Fruit fly (Drosophila melanogaster) whole organism, wandering third instar larva: ENCODE data around the gene CG4238.

Source experiments
- Abd-B ChIP-seq: fragments of >200 bp; optimal IDR thresholded peaks from 2 replicates; lab custom pipeline; 2017; ENCODE audit warnings: missing biosample characterization, missing genetic modification characterization
- CG32264 ChIP-seq: fragments of 200-800 bp; sonication (Bioruptor generic); optimal IDR thresholded peaks from 2 replicates; lab custom pipeline; 2016; ENCODE audit warnings: missing biosample characterization, missing genetic modification characterization
- CG9705 ChIP-seq: fragments of 200-800 bp; sonication (Bioruptor generic); optimal IDR thresholded peaks from 2 replicates; lab custom pipeline; 2018; ENCODE audit warnings: missing biosample characterization, mild to moderate bottlenecking, missing genetic modification characterization
- CrebA ChIP-seq: fragments of 200-800 bp; sonication (Bioruptor generic); optimal IDR thresholded peaks from 2 replicates; lab custom pipeline; 2016; ENCODE audit warnings: missing biosample characterization, mild to moderate bottlenecking, missing genetic modification characterization, borderline replicate concordance
- Dfd ChIP-seq: fragments of >200 bp; optimal IDR thresholded peaks from 2 replicates; lab custom pipeline; 2017; ENCODE audit warnings: missing biosample characterization, missing genetic modification characterization
- Dif ChIP-seq: fragments of 200-275, 200-300 bp; sonication (Bioruptor generic); optimal IDR thresholded peaks from 2 replicates; lab custom pipeline; 2018; ENCODE audit warnings: missing biosample characterization, missing genetic modification characterization; ENCODE audit not compliant: partially characterized antibody
- GATAd ChIP-seq: sonication (Bioruptor generic); optimal IDR thresholded peaks from 2 replicates; lab custom pipeline; 2016; ENCODE audit warnings: missing biosample characterization, missing genetic modification characterization
- HLH106 ChIP-seq: fragments of 200-800 bp; optimal IDR thresholded peaks from 3 replicates; lab custom pipeline; 2019; ENCODE audit warnings: missing biosample characterization, mild to moderate bottlenecking, missing genetic modification characterization, moderate library complexity
- Hnf4 ChIP-seq: fragments of 200-800 bp; sonication (Bioruptor generic); optimal IDR thresholded peaks from 2 replicates; lab custom pipeline; 2016; ENCODE audit warnings: missing biosample characterization, mild to moderate bottlenecking, missing genetic modification characterization
- Hr78 ChIP-seq: fragments of >200 bp; optimal IDR thresholded peaks from 2 replicates; lab custom pipeline; 2017; ENCODE audit warnings: missing biosample characterization, missing genetic modification characterization
- Hr83 ChIP-seq: fragments of 200-300 bp; sonication (Bioruptor generic); optimal IDR thresholded peaks from 2 replicates; lab custom pipeline; 2016; ENCODE audit warnings: missing biosample characterization, mild to moderate bottlenecking, missing genetic modification characterization, moderate library complexity; ENCODE audit not compliant: poor library complexity, severe bottlenecking
- Jra ChIP-seq: sonication (Bioruptor generic); optimal IDR thresholded peaks from 2 replicates; lab custom pipeline; 2016; ENCODE audit warnings: missing biosample characterization, missing genetic modification characterization
- Mio ChIP-seq: sonication (Bioruptor generic); optimal IDR thresholded peaks from 2 replicates; lab custom pipeline; 2016; ENCODE audit warnings: missing biosample characterization, missing genetic modification characterization
- Myc ChIP-seq: fragments of >200 bp; optimal IDR thresholded peaks from 2 replicates; lab custom pipeline; 2017
- N ChIP-seq: fragments of >200 bp; optimal IDR thresholded peaks from 2 replicates; lab custom pipeline; 2018; ENCODE audit warnings: missing biosample characterization, missing external identifiers, missing genetic modification characterization
- OdsH ChIP-seq: fragments of 200-800 bp; sonication (Bioruptor generic); optimal IDR thresholded peaks from 2 replicates; lab custom pipeline; 2016; ENCODE audit warnings: missing biosample characterization, mild to moderate bottlenecking, missing genetic modification characterization
- Rel ChIP-seq, 2 experiments: fragments of 200-800 bp; sonication (Bioruptor generic) in 1 of 2; optimal IDR thresholded peaks; 2 replicates in 1 of 2; 3 replicates in 1 of 2; lab custom pipeline; 2016 to 2019; ENCODE audit warnings: mild to moderate bottlenecking in 2 of 2, missing biosample characterization in 2 of 2, missing genetic modification characterization in 2 of 2, moderate library complexity in 1 of 2
- Sp1 ChIP-seq: fragments of 200-800 bp; sonication (Bioruptor generic); optimal IDR thresholded peaks from 3 replicates; lab custom pipeline; 2019; ENCODE audit warnings: missing biosample characterization, mild to moderate bottlenecking, missing genetic modification characterization, moderate library complexity
- Vsx2 ChIP-seq: fragments of 200-300, 225-300 bp; sonication (Bioruptor generic); optimal IDR thresholded peaks from 2 replicates; lab custom pipeline; 2018; ENCODE audit warnings: missing biosample characterization, missing genetic modification characterization; ENCODE audit not compliant: partially characterized antibody
- br ChIP-seq: fragments of 200-800 bp; sonication (Bioruptor generic); optimal IDR thresholded peaks from 2 replicates; lab custom pipeline; 2016; ENCODE audit warnings: missing biosample characterization, missing genetic modification characterization
- brk ChIP-seq: fragments of 200-800 bp; sonication (Bioruptor generic); optimal IDR thresholded peaks from 2 replicates; lab custom pipeline; 2016; ENCODE audit warnings: missing biosample characterization, mild to moderate bottlenecking, missing genetic modification characterization
- dl ChIP-seq, 2 experiments: fragments of 175-275, 200-275 bp in 1 of 2; fragments of 200-275 bp in 1 of 2; sonication (Bioruptor generic); optimal IDR thresholded peaks; lab custom pipeline; 2018; ENCODE audit warnings: mild to moderate bottlenecking in 2 of 2, missing biosample characterization in 2 of 2, missing genetic modification characterization in 2 of 2, moderate library complexity in 2 of 2; ENCODE audit not compliant: partially characterized antibody in 2 of 2, insufficient read depth in 1 of 2
- dmrt93B ChIP-seq: fragments of 200-800 bp; sonication (Bioruptor generic); optimal IDR thresholded peaks from 2 replicates; lab custom pipeline; 2018; ENCODE audit warnings: missing biosample characterization, mild to moderate bottlenecking, missing genetic modification characterization
- dsf ChIP-seq: sonication (Bioruptor generic); optimal IDR thresholded peaks from 2 replicates; lab custom pipeline; 2016; ENCODE audit warnings: missing biosample characterization, missing genetic modification characterization, borderline replicate concordance
- ey ChIP-seq: fragments of 200-800 bp; sonication (Bioruptor generic); optimal IDR thresholded peaks from 2 replicates; lab custom pipeline; 2016; ENCODE audit warnings: missing biosample characterization, missing genetic modification characterization
- foxo ChIP-seq, 2 experiments: fragments of 200-800 bp; sonication (Bioruptor generic); optimal IDR thresholded peaks; 2 replicates in 1 of 2; 3 replicates in 1 of 2; lab custom pipeline; 2016 to 2017; ENCODE audit warnings: missing biosample characterization in 2 of 2, missing genetic modification characterization in 2 of 2
- fru ChIP-seq: fragments of 200-800 bp; sonication (Bioruptor generic); optimal IDR thresholded peaks from 3 replicates; lab custom pipeline; 2016; ENCODE audit warnings: missing biosample characterization, mild to moderate bottlenecking, missing genetic modification characterization
- h ChIP-seq: fragments of 200-800 bp; sonication (Bioruptor generic); optimal IDR thresholded peaks from 3 replicates; lab custom pipeline; 2016; ENCODE audit warnings: missing biosample characterization, mild to moderate bottlenecking, missing genetic modification characterization
- jim ChIP-seq: fragments of 175-275, 200-325 bp; sonication (Bioruptor generic); optimal IDR thresholded peaks from 2 replicates; lab custom pipeline; 2016; ENCODE audit warnings: missing biosample characterization, mild to moderate bottlenecking, missing genetic modification characterization
- lola ChIP-seq: fragments of >200 bp; optimal IDR thresholded peaks from 2 replicates; lab custom pipeline; 2017; ENCODE audit warnings: missing biosample characterization, missing genetic modification characterization
- pan ChIP-seq: fragments of >200 bp; optimal IDR thresholded peaks from 2 replicates; lab custom pipeline; 2017
- psq ChIP-seq: fragments of 200-800 bp; sonication (Bioruptor generic); optimal IDR thresholded peaks from 3 replicates; lab custom pipeline; 2017; ENCODE audit warnings: missing biosample characterization, mild to moderate bottlenecking, missing genetic modification characterization, moderate library complexity
- rgr ChIP-seq: fragments of 200-800 bp; sonication (Bioruptor generic); optimal IDR thresholded peaks from 3 replicates; lab custom pipeline; 2016; ENCODE audit warnings: missing biosample characterization, mild to moderate bottlenecking, missing genetic modification characterization
- sage ChIP-seq: fragments of 200-800 bp; sonication (Bioruptor generic); optimal IDR thresholded peaks from 2 replicates; lab custom pipeline; 2016; ENCODE audit warnings: missing biosample characterization, mild to moderate bottlenecking, missing genetic modification characterization
- sv ChIP-seq: fragments of 200-800 bp; sonication (Bioruptor generic); optimal IDR thresholded peaks from 3 replicates; lab custom pipeline; 2016; ENCODE audit warnings: missing biosample characterization, missing genetic modification characterization
- tai ChIP-seq: sonication (Bioruptor generic); optimal IDR thresholded peaks from 2 replicates; lab custom pipeline; 2016; ENCODE audit warnings: missing biosample characterization, missing genetic modification characterization
- usp ChIP-seq: fragments of >200 bp; optimal IDR thresholded peaks from 2 replicates; lab custom pipeline; 2017; ENCODE audit warnings: missing biosample characterization, missing genetic modification characterization
- woc ChIP-seq: sonication (Bioruptor generic); optimal IDR thresholded peaks from 2 replicates; lab custom pipeline; 2016; ENCODE audit warnings: missing biosample characterization, mild to moderate bottlenecking, missing genetic modification characterization

The CG4238 gene

dm6 chr2L:1986343-1987280 lies 23.0 kb upstream of the CG4238 start:
- no peak for TF ChIP-seq N (GFP tag; lab: Kevin White, UChicago)
- TF ChIP-seq Mio (GFP tag; lab: Kevin White, UChicago) = peak; percentile 62
- TF ChIP-seq woc = peak; percentile 72
- TF ChIP-seq sage = no peak
- peak; percentile 69 for TF ChIP-seq Sp1 (GFP tag; lab: Kevin White, UChicago)
- peak; percentile 61 for TF ChIP-seq HLH106 (tag; lab: Kevin White, UChicago)
- TF ChIP-seq Dif (GFP tag; lab: Kevin White, UChicago) = no peak
- no peak for TF ChIP-seq Hnf4 (GFP tag; lab: Kevin White, UChicago)
- peak; percentile 59 for TF ChIP-seq ey (GFP tag; lab: Kevin White, UChicago)
- peak; percentile 63 for TF ChIP-seq Hr83 (GFP tag; lab: Kevin White, UChicago)
- peak; percentile 70 for TF ChIP-seq rgr (GFP tag; lab: Kevin White, UChicago)
- TF ChIP-seq psq = peak; percentile 16
- peak; percentile 19 for TF ChIP-seq dmrt93B (GFP tag; lab: Kevin White, UChicago)
- TF ChIP-seq Jra = no peak
- TF ChIP-seq fru (GFP tag; lab: Kevin White, UChicago) = peak; percentile 78
- peak; percentile 74 for TF ChIP-seq br (GFP tag; lab: Kevin White, UChicago)
- no peak for TF ChIP-seq Abd-B (GFP tag; lab: Kevin White, UChicago)
- TF ChIP-seq foxo (GFP tag; optimal IDR thresholded peaks at IDR 0.05; lab: Kevin White, UChicago) = peak in 1 of 2 experiments; percentile 78
- TF ChIP-seq CG9705 (GFP tag; lab: Kevin White, UChicago) = peak; percentile 27
- TF ChIP-seq Rel (GFP tag; optimal IDR thresholded peaks at IDR 0.05; lab: Kevin White, UChicago) = no peak
- TF ChIP-seq Rel (tag; optimal IDR thresholded peaks at IDR 0.05; lab: Kevin White, UChicago) = peak; percentile 61
- peak; percentile 34 for TF ChIP-seq sv (GFP tag; lab: Kevin White, UChicago)
- TF ChIP-seq OdsH = peak; percentile 67
- TF ChIP-seq h (GFP tag; lab: Kevin White, UChicago) = peak; percentile 79

DNA sequence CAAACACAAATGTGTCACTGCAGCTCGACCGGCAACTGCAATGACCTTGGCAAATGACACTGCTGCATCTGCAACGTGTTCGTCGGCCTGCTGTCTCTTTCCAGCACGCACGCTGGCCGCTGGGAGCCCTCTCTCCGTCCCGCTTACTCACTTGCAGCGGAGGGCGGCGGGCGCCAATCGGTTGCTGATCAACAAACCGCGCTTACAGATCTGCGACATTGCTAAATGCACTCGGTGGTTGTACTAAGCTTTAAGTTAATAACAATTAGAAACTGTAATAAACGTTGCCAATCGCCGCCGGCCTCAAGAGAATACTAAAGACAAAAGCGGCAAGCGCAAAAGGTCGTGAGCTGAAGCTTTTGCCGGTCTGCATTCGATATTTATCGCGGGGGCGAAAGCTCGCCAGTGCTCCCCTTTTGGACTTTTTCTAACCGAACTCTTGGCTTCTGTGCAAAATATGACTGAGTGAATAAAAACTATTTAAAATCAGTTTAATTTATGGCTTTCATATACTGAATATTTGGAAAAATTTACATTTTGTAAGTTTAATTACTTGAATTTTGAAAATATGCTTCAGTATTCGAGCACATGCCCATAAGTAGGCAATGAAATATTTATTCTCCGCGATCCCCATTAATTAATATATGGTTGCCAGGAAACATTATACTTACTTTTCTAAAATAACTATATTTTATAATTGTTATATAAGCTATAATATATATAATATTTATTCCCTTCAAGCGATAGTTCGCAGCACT lies 22.0 kb upstream of the CG4238 start, which contains the start of gene Got2:
Gene Got2 (minus strand): TSS at position 325 of the 758 bp plus-strand sequence.
- TF ChIP-seq pan (lab: Kevin White, UChicago) (no peak), usp (no peak), psq (peak; percentile 26), HLH106 (tag; lab: Kevin White, UChicago) (peak; percentile 17), Jra (no peak), OdsH (peak; percentile 34), tai (no peak), dl (GFP tag; optimal IDR thresholded peaks at IDR 0.05; lab: Kevin White, UChicago; ENCODE audit: insufficient read depth in 1 of 2, partially characterized antibody in 2 of 2) (no peak), h (GFP tag; lab: Kevin White, UChicago) (no peak), woc (peak; percentile 65), Dfd (GFP tag; lab: Kevin White, UChicago) (no peak), fru (GFP tag; lab: Kevin White, UChicago) (peak; percentile 27), Dif (GFP tag; lab: Kevin White, UChicago) (peak; percentile 14), foxo (GFP tag; optimal IDR thresholded peaks at IDR 0.05; lab: Kevin White, UChicago) (peak in 1 of 2 experiments; percentile 35), Mio (GFP tag; lab: Kevin White, UChicago) (no peak), sage (peak; percentile 31), lola (GFP tag; lab: Kevin White, UChicago) (no peak), Hr83 (GFP tag; lab: Kevin White, UChicago) (peak; percentile 53), jim (no peak), dmrt93B (GFP tag; lab: Kevin White, UChicago) (no peak), ey (GFP tag; lab: Kevin White, UChicago) (no peak), CG32264 (GFP tag; lab: Kevin White, UChicago) (no peak), brk (GFP tag; lab: Kevin White, UChicago) (no peak), Abd-B (GFP tag; lab: Kevin White, UChicago) (no peak), Rel (GFP tag; optimal IDR thresholded peaks at IDR 0.05; lab: Kevin White, UChicago) (no peak), Rel (tag; optimal IDR thresholded peaks at IDR 0.05; lab: Kevin White, UChicago) (peak; percentile 26), dsf (GFP tag; lab: Kevin White, UChicago) (no peak), Myc (lab: Kevin White, UChicago) (peak; percentile 94), N (GFP tag; lab: Kevin White, UChicago) (no peak), sv (GFP tag; lab: Kevin White, UChicago) (no peak), Hr78 (GFP tag; lab: Kevin White, UChicago) (no peak), Sp1 (GFP tag; lab: Kevin White, UChicago) (no peak), rgr (GFP tag; lab: Kevin White, UChicago) (no peak), CrebA (no peak), Vsx2 (GFP tag; lab: Kevin White, UChicago) (no peak), GATAd (peak; percentile 9), Hnf4 (GFP tag; lab: Kevin White, UChicago) (no peak), CG9705 (GFP tag; lab: Kevin White, UChicago) (no peak), br (GFP tag; lab: Kevin White, UChicago) (no peak)
